Worm (Caenorhabditis elegans): ENCODE data around the gene T05G5.5.

ce11 chrIII:9776323-9776722 lies 25.1 kb upstream of the T05G5.5 start, which contains the start of gene usp-46:
- no peak for TF ChIP-seq snpc-4 (tag; optimal IDR thresholded peaks at IDR 0.05)
- no peak for TF ChIP-seq nhr-23 (tag; optimal IDR thresholded peaks at IDR 0.05)
- no peak for TF ChIP-seq lin-13 (GFP tag; optimal IDR thresholded peaks at IDR 0.05)
- TF ChIP-seq elt-3 (tag; optimal IDR thresholded peaks at IDR 0.05) = no peak
- no peak for TF ChIP-seq fos-1 (tag; optimal IDR thresholded peaks at IDR 0.05)
- no peak for TF ChIP-seq nhr-25 (tag; optimal IDR thresholded peaks at IDR 0.05)
- no peak for TF ChIP-seq egl-27 (tag; optimal IDR thresholded peaks at IDR 0.05)
- TF ChIP-seq skn-1 (tag; optimal IDR thresholded peaks at IDR 0.05) = no peak
- TF ChIP-seq mab-5 (tag; optimal IDR thresholded peaks at IDR 0.05) = no peak
